Worm (Caenorhabditis elegans): ENCODE results near the gene C35D10.17.

Gene C35D10.17

DNA sequence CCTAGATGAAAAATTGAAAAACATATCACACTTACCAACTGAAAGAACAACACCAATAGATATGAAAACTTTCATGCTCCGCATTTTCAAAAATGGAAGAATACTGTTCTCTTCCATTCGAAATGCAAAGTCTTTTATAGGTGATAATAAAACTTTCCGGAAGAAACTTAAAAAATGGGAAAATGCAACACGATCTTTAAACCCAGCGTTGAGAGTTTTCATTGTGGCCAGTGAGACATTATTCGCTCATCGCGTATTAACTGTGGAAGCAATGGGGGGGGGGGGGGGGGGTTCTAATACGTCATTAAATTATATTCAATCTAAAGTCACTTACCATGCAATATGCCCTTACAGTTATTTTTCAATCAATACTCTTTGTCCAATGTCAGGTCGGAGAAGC, 22.5 kb upstream of the C35D10.17 start, which contains the start of the genes clec-157 and fkh-5:
clec-157 (minus strand) TSS at position 101 of the 400 bp plus-strand sequence.
fkh-5 (plus strand) TSS at position 336 of the 400 bp plus-strand sequence.
- TF ChIP-seq pat-9 (tag; optimal IDR thresholded peaks at IDR 0.05) (no peak), pag-3 (tag; optimal IDR thresholded peaks at IDR 0.05; ENCODE audit: borderline replicate concordance) (no peak), tbx-2 (tag; optimal IDR thresholded peaks at IDR 0.05) (no peak), hlh-6 (tag; optimal IDR thresholded peaks at IDR 0.05) (no peak), lim-6 (tag; optimal IDR thresholded peaks at IDR 0.05) (no peak), odd-2 (tag; optimal IDR thresholded peaks at IDR 0.05) (no peak), gmeb-2 (tag; optimal IDR thresholded peaks at IDR 0.05) (no peak), ceh-22 (tag; optimal IDR thresholded peaks at IDR 0.05) (no peak), nhr-232 (tag; optimal IDR thresholded peaks at IDR 0.05) (no peak), unc-42 (tag; optimal IDR thresholded peaks at IDR 0.05) (no peak), pax-1 (tag; optimal IDR thresholded peaks at IDR 0.05) (no peak), ceh-2 (tag; optimal IDR thresholded peaks at IDR 0.05) (no peak), ceh-19 (GFP tag; optimal IDR thresholded peaks at IDR 0.05) (no peak), fkh-10 (GFP tag; optimal IDR thresholded peaks at IDR 0.05) (no peak), ceh-48 (tag; optimal IDR thresholded peaks at IDR 0.05) (no peak), K09A11.1 (tag; optimal IDR thresholded peaks at IDR 0.05; ENCODE audit: insufficient read depth) (no peak)

DNA sequence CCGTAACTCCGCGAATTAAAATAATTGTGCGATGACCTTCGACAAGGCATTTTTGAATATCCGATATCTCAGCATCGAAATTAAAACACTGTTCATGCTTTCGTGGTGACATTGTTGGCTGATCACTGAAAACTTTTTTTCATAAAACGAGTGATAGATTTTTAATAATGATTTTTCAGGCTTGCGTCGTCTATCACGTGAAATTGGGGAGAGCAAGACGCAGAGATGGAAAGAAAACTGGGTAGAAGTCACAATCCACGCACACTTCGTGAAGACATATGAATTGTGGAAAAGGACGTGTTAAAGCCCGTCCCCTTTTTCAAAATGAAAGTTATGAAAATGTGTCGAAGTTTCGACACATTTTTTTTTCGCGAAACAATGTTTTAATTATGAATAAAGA, 17.1 kb upstream of the C35D10.17 start, which contains the start of gene nonu-1:
nonu-1 (minus strand) TSS at position 169 of the 400 bp plus-strand sequence.
- TF ChIP-seq unc-86 (tag; optimal IDR thresholded peaks at IDR 0.05) = no peak
- peak; percentile 81 for TF ChIP-seq hlh-30 (tag; optimal IDR thresholded peaks at IDR 0.05; ENCODE audit: insufficient read depth)
- TF ChIP-seq hlh-6 (tag; optimal IDR thresholded peaks at IDR 0.05) = no peak
- no peak for TF ChIP-seq pha-4 (tag; optimal IDR thresholded peaks at IDR 0.05)

DNA sequence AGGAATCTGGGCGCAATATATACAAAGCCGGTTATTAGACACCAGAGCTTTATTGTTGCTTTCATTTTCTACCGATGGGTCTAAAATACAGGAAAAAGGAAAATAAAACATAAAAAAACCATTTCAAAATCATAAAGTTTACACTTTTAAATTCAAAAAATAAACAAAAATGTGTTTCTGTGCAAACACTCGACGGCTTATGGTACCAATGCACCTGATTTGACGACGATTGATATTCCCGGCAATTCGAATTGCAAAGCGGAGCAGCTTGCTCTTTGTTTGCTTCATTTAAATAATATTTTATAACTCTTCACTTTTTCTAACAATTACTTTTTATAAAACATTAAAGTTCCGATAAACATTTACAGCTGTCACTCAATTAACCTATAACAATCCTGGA, 16.7 kb upstream of the C35D10.17 start, which contains the start of gene F26A1.1:
F26A1.1 (plus strand) TSS at position 369 of the 400 bp plus-strand sequence.
- TF ChIP-seq pha-4 (tag; optimal IDR thresholded peaks at IDR 0.05) (no peak), lim-6 (tag; optimal IDR thresholded peaks at IDR 0.05) (no peak), ceh-9 (tag; optimal IDR thresholded peaks at IDR 0.05) (no peak), C38D4.7 (GFP tag; optimal IDR thresholded peaks at IDR 0.05) (no peak), eyg-1 (tag; optimal IDR thresholded peaks at IDR 0.05) (no peak), T23F11.4 (GFP tag; optimal IDR thresholded peaks at IDR 0.05) (no peak), hlh-15 (tag; optimal IDR thresholded peaks at IDR 0.05) (no peak), ahr-1 (tag; optimal IDR thresholded peaks at IDR 0.05) (no peak), elt-4 (tag; optimal IDR thresholded peaks at IDR 0.05) (no peak), ztf-16 (tag; optimal IDR thresholded peaks at IDR 0.05) (no peak), pax-1 (tag; optimal IDR thresholded peaks at IDR 0.05) (no peak)

DNA sequence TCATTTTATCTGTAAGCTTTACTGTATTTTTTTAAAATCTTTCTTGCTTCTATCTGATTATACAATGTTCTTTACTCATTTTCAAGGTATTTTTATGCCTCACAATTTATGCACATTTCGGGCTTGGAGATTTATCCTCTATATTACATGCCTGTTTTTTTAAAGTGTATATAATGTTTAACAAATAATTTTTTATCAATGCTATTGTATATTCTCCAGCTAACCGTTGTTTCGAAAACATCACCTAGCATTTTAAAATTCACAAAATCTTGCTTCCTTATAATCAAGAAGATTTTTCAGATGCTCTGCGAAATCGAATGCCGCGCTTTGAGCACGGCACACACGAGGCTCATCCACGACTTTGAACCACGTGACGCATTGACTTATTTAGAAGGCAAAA, 14.8 kb upstream of the C35D10.17 start, which contains the start of gene ced-4:
ced-4 (plus strand) TSS at position 301 of the 400 bp plus-strand sequence.
- TF ChIP-seq pha-2 (tag; optimal IDR thresholded peaks at IDR 0.05) (no peak), pqm-1 (tag; optimal IDR thresholded peaks at IDR 0.05) (no peak), hlh-15 (tag; optimal IDR thresholded peaks at IDR 0.05) (no peak), sox-4 (tag; optimal IDR thresholded peaks at IDR 0.05) (no peak), dve-1 (tag; optimal IDR thresholded peaks at IDR 0.05) (no peak), mec-3 (tag; optimal IDR thresholded peaks at IDR 0.05; ENCODE audit: borderline replicate concordance) (no peak)

DNA sequence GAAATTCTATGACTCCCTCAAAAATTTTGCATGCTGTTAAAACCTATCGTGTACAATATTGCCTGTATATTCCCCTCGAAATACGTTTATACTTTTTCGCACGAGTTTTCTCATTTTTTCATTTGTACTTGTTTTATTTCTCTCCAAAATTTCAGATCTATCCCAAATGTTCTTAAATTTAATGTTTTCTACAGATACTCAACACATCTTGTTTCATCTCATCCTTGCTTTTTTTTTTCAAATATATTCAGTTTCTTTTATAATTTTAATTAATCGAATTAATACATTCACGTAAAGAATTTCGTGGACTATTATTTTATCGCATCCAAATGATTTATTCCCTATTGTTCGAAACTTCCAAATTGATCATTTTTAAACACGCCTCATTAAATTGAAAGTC, 11.9 kb upstream of the C35D10.17 start, which contains the start of gene C35D10.8:
C35D10.8 (plus strand) TSS at position 301 of the 400 bp plus-strand sequence.
- TF ChIP-seq sox-4 (tag; optimal IDR thresholded peaks at IDR 0.05) (no peak), ceh-2 (tag; optimal IDR thresholded peaks at IDR 0.05) (no peak), ama-1 (optimal IDR thresholded peaks at IDR 0.05) (no peak), dve-1 (tag; optimal IDR thresholded peaks at IDR 0.05) (no peak), ztf-16 (tag; optimal IDR thresholded peaks at IDR 0.05) (no peak)
